Fruit fly (Drosophila melanogaster): ENCODE measurements around the gene Inx2.
A peak's percentile ranks its signal among the peaks of the same experiment; 100 is the strongest.

The Inx2 gene

dm6 chrX:6983500-6984320 is 14.8 kb upstream of the Inx2 start (continued):
- TF ChIP-seq bsh (GFP tag; optimal IDR thresholded peaks at IDR 0.05) (peak in 1 of 2 experiments; percentile 42), CG10979 (tag; optimal IDR thresholded peaks at IDR 0.05) (peak; percentile 56), CG16813 (GFP tag; IDR thresholded peaks at IDR 0.05; ENCODE audit: partially characterized antibody) (0 out of 3 replicates have a peak, but pooled peaks have one; percentile 14), CG4820 (GFP tag; optimal IDR thresholded peaks at IDR 0.05) (no peak), CG3163 (GFP tag; optimal IDR thresholded peaks at IDR 0.05) (no peak), Kr (GFP tag; optimal IDR thresholded peaks at IDR 0.05) (no peak), dmrt11E (tag; optimal IDR thresholded peaks at IDR 0.05) (peak; percentile 64), CG3407 (GFP tag; optimal IDR thresholded peaks at IDR 0.05) (no peak), CG15601 (tag; optimal IDR thresholded peaks at IDR 0.05) (no peak), gem (tag; optimal IDR thresholded peaks at IDR 0.05) (peak; percentile 39), Drgx (GFP tag; IDR thresholded peaks at IDR 0.05) (peak; percentile 32; the same call in 1 of the 2 replicates), CG10366 (GFP tag; IDR thresholded peaks at IDR 0.05) (no peak), Mes4 (GFP tag; optimal IDR thresholded peaks at IDR 0.05) (no peak), Optix (GFP tag; IDR thresholded peaks at IDR 0.05) (no peak), Hr3 (GFP tag; optimal IDR thresholded peaks at IDR 0.05) (no peak), scrt (GFP tag; optimal IDR thresholded peaks at IDR 0.05) (no peak), br (optimal IDR thresholded peaks at IDR 0.05) (no peak), caup (GFP tag; optimal IDR thresholded peaks at IDR 0.05; ENCODE audit: severe bottlenecking) (no peak), ranshi (GFP tag; IDR thresholded peaks at IDR 0.05) (no peak), unpg (GFP tag; optimal IDR thresholded peaks at IDR 0.05) (peak; percentile 25), emc (GFP tag; optimal IDR thresholded peaks at IDR 0.05) (no peak), pb (GFP tag; optimal IDR thresholded peaks at IDR 0.05) (no peak), Ptx1 (GFP tag; IDR thresholded peaks at IDR 0.05) (0 out of 2 replicates have a peak, but pooled peaks have one; percentile 10), CG4404 (GFP tag; IDR thresholded peaks at IDR 0.05) (no peak), lbe (GFP tag; optimal IDR thresholded peaks at IDR 0.05) (no peak), CG14965 (GFP tag; optimal IDR thresholded peaks at IDR 0.05; ENCODE audit: borderline replicate concordance) (no peak), Lim3 (GFP tag; IDR thresholded peaks at IDR 0.05) (no peak), gsb-n (tag; optimal IDR thresholded peaks at IDR 0.05) (no peak), mirr (GFP tag; optimal IDR thresholded peaks at IDR 0.05) (no peak), NfI (GFP tag; optimal IDR thresholded peaks at IDR 0.05) (no peak), chinmo (GFP tag; IDR thresholded peaks at IDR 0.05; ENCODE audit: partially characterized antibody) (no peak), ac (GFP tag; optimal IDR thresholded peaks at IDR 0.05) (no peak), lola (GFP tag; optimal IDR thresholded peaks at IDR 0.05) (peak in 1 of 3 experiments; percentile 28), Nf-YC (tag; optimal IDR thresholded peaks at IDR 0.05) (no peak), Antp (GFP tag; optimal IDR thresholded peaks at IDR 0.05) (no peak), D19A (tag; optimal IDR thresholded peaks at IDR 0.05) (peak; percentile 10), zen (tag; optimal IDR thresholded peaks at IDR 0.05) (no peak), CG3838 (GFP tag; optimal IDR thresholded peaks at IDR 0.05) (no peak), Deaf1 (tag; optimal IDR thresholded peaks at IDR 0.05) (no peak), rib (GFP tag; IDR thresholded peaks at IDR 0.05) (peak; percentile 11; the same call in 1 of the 2 replicates), CG17361 (GFP tag; IDR thresholded peaks at IDR 0.05) (peak; percentile 38; the same call in 1 of the 3 replicates), lilli (GFP tag; optimal IDR thresholded peaks at IDR 0.05) (no peak), nom (GFP tag; optimal IDR thresholded peaks at IDR 0.05) (peak; percentile 56), jigr1 (GFP tag; IDR thresholded peaks at IDR 0.05) (no peak), Dbx (GFP tag; IDR thresholded peaks at IDR 0.05) (no peak), BEAF-32 (GFP tag; optimal IDR thresholded peaks at IDR 0.05) (peak; percentile 5), phol (tag; optimal IDR thresholded peaks at IDR 0.05) (peak; percentile 29), CG14441 (GFP tag; IDR thresholded peaks at IDR 0.05) (no peak), wek (GFP tag; optimal IDR thresholded peaks at IDR 0.05) (no peak)
